Worm (Caenorhabditis elegans): ENCODE data around the gene trul-1.

trul-1 gene

DNA sequence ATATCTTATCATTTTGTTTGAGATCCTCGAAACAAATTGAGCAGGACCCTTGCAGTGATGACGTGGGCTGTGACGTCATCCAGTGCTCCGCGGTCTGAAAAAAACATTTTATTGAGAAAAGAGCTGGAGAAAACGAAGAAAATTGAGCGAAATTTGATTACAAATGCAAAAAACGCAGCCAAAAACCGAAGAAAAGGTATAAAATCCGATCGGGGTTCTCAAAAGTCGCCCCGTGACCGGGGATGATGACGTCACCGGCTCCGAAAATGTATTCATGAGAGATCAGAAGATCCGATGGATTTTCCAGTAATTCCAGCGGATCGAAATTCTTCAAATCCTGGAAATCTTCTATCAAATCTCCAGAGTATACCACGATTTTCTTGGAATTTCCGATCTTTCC is at the start of gene trul-1:
Gene trul-1, minus strand, starts transcription at position 101 of the 400 bp plus-strand sequence.
- TF ChIP-seq mep-1 (tag; optimal IDR thresholded peaks at IDR 0.05) (no peak), zip-8 (tag; optimal IDR thresholded peaks at IDR 0.05) (peak; percentile 85), ces-1 (GFP tag; optimal IDR thresholded peaks at IDR 0.05) (no peak)

DNA sequence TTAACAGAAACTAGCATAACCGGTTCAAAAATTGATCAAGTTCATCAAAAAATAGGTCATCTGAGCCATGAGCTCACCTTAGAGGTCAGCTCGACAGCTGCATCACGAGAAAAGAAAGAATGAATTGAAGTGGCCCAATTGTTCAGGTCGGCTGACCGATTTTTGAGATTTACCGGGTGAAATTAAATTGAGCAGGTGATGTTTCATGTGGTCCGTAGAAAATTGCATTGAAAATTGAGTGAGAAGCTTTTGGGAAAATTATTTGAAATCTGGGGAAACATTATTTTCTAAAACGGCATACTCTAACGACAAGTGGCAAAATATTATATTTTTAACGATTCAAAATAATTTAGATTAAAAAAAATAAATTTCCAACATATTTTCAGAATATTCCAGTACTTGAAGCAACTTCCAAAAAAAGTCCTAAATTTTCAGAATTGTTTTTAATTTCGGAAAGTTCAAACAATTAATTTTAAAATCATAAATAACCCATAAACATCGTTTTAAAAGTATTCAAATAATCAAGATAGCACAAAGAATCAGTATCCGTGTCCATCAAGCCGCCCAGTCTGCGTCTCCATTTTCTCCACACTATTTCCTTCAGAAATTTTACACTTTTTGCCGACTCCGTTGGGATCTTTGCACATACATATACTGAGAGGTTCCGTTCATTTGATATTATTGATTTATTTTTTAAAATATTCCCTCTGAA is 43.4 kb upstream of the trul-1 start, which contains the start of gene sgcb-1:
Gene sgcb-1, plus strand, starts transcription at position 662 of the 712 bp plus-strand sequence.
- TF ChIP-seq hlh-1 (tag; optimal IDR thresholded peaks at IDR 0.05) (no peak), elt-3 (tag; optimal IDR thresholded peaks at IDR 0.05) (no peak), tbx-8 (GFP tag; optimal IDR thresholded peaks at IDR 0.05) (no peak), ztf-11 (tag; optimal IDR thresholded peaks at IDR 0.05) (no peak), blmp-1 (tag; optimal IDR thresholded peaks at IDR 0.05) (no peak), ceh-43 (GFP tag; optimal IDR thresholded peaks at IDR 0.05) (no peak), ceh-83 (GFP tag; optimal IDR thresholded peaks at IDR 0.05) (no peak), ham-2 (GFP tag; optimal IDR thresholded peaks at IDR 0.05) (no peak), lin-13 (tag; optimal IDR thresholded peaks at IDR 0.05) (no peak), lsy-2 (tag; optimal IDR thresholded peaks at IDR 0.05) (no peak)

ce11 chrII:323048-323776 is 40.8 kb upstream of the trul-1 start, which contains the start of gene K01A2.10:
TSS of gene K01A2.10 (minus strand) at chrII:323098.
- TF ChIP-seq hlh-1 (tag; optimal IDR thresholded peaks at IDR 0.05) (peak; percentile 26), snpc-4 (tag; optimal IDR thresholded peaks at IDR 0.05) (no peak), ztf-11 (tag; optimal IDR thresholded peaks at IDR 0.05) (no peak), unc-120 (tag; optimal IDR thresholded peaks at IDR 0.05; ENCODE audit: poor library complexity, severe bottlenecking) (no peak), lin-32 (GFP tag; optimal IDR thresholded peaks at IDR 0.05) (no peak), M03D4.4 (tag; optimal IDR thresholded peaks at IDR 0.05) (no peak), mep-1 (tag; optimal IDR thresholded peaks at IDR 0.05) (peak; percentile 1), sptf-1 (tag; optimal IDR thresholded peaks at IDR 0.05) (peak; percentile 15)

- TF ChIP-seq unc-62 (GFP tag; optimal IDR thresholded peaks at IDR 0.05), result no peak
- TF ChIP-seq lsy-2 (tag; optimal IDR thresholded peaks at IDR 0.05), result no peak
- no peak for TF ChIP-seq ceh-43 (GFP tag; optimal IDR thresholded peaks at IDR 0.05)
- no peak for TF ChIP-seq ceh-39 (tag; optimal IDR thresholded peaks at IDR 0.05)
- TF ChIP-seq ham-2 (GFP tag; optimal IDR thresholded peaks at IDR 0.05), result no peak
- TF ChIP-seq blmp-1 (tag; optimal IDR thresholded peaks at IDR 0.05), result no peak
- no peak for TF ChIP-seq flh-1 (GFP tag; optimal IDR thresholded peaks at IDR 0.05)
- TF ChIP-seq elt-1 (tag; optimal IDR thresholded peaks at IDR 0.05; ENCODE audit: borderline replicate concordance, insufficient read depth), result no peak
- TF ChIP-seq sptf-1 (tag; optimal IDR thresholded peaks at IDR 0.05), result no peak
- no peak for TF ChIP-seq nhr-76 (tag; optimal IDR thresholded peaks at IDR 0.05)
- no peak for TF ChIP-seq unc-120 (tag; optimal IDR thresholded peaks at IDR 0.05; ENCODE audit: poor library complexity, severe bottlenecking)
- no peak for TF ChIP-seq elt-3 (tag; optimal IDR thresholded peaks at IDR 0.05)
- TF ChIP-seq mab-5 (tag; optimal IDR thresholded peaks at IDR 0.05), result no peak
- no peak for TF ChIP-seq nhr-2 (tag; optimal IDR thresholded peaks at IDR 0.05)
- TF ChIP-seq nhr-237 (tag; optimal IDR thresholded peaks at IDR 0.05), result no peak
- no peak for TF ChIP-seq sem-2 (GFP tag; optimal IDR thresholded peaks at IDR 0.05)
- TF ChIP-seq lin-32 (GFP tag; optimal IDR thresholded peaks at IDR 0.05), result no peak
- no peak for TF ChIP-seq zip-8 (tag; optimal IDR thresholded peaks at IDR 0.05)
- TF ChIP-seq mep-1 (tag; optimal IDR thresholded peaks at IDR 0.05), result no peak
These were observed 38.8 kb upstream of the trul-1 start for ce11 chrII:321183-321582.

DNA sequence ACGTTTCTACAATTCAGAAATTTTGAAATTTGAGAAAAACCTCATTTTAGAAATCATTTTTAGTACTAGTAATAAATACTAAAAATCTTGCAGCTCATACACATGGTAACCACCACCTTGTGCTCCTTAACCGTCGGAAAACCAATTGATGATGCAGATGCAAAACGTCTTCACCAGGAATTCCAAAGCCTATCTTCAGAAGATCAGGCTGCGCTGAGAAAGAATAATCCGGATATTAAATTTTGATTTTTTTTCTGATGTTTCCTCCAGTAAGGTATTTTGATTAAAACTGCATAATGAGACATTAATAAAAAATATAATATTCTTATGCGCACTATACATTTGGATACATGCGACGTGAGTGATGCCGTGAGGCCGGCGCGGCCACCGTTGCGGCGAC is 38.4 kb upstream of the trul-1 start:
- TF ChIP-seq snpc-4 (tag; optimal IDR thresholded peaks at IDR 0.05) (no peak), blmp-1 (tag; optimal IDR thresholded peaks at IDR 0.05) (no peak), sem-2 (GFP tag; optimal IDR thresholded peaks at IDR 0.05) (no peak), unc-39 (tag; optimal IDR thresholded peaks at IDR 0.05) (no peak), flh-1 (GFP tag; optimal IDR thresholded peaks at IDR 0.05) (no peak), nhr-12 (tag; optimal IDR thresholded peaks at IDR 0.05) (no peak), sptf-1 (tag; optimal IDR thresholded peaks at IDR 0.05) (no peak), nhr-28 (tag; optimal IDR thresholded peaks at IDR 0.05) (no peak), ces-1 (GFP tag; optimal IDR thresholded peaks at IDR 0.05) (no peak), ceh-43 (GFP tag; optimal IDR thresholded peaks at IDR 0.05) (no peak), mep-1 (tag; optimal IDR thresholded peaks at IDR 0.05) (no peak), unc-62 (GFP tag; optimal IDR thresholded peaks at IDR 0.05) (no peak), elt-3 (tag; optimal IDR thresholded peaks at IDR 0.05) (no peak), ham-2 (GFP tag; optimal IDR thresholded peaks at IDR 0.05) (no peak), ceh-83 (GFP tag; optimal IDR thresholded peaks at IDR 0.05) (no peak), nhr-2 (tag; optimal IDR thresholded peaks at IDR 0.05) (no peak), lsy-2 (tag; optimal IDR thresholded peaks at IDR 0.05) (no peak), ztf-11 (tag; optimal IDR thresholded peaks at IDR 0.05) (no peak), cnd-1 (tag; optimal IDR thresholded peaks at IDR 0.05) (no peak)

All from whole organism, mixed stage, embryonic.